Fruit fly (Drosophila melanogaster) whole organism, prepupa: ENCODE data around the gene TP53INP.

Experiments
- CG10669 ChIP-seq: fragments of 200-800 bp; sonication (Bioruptor generic); optimal IDR thresholded peaks from 3 replicates; lab custom pipeline; 2018; ENCODE audit warnings: missing biosample characterization, mild to moderate bottlenecking, missing genetic modification characterization, moderate library complexity
- CG11294 ChIP-seq: fragments of 200-800 bp; sonication (Bioruptor generic); IDR thresholded peaks from 2 replicates; pipeline ENCODE4 v1.3.6; 2022; ENCODE audit warnings: missing biosample characterization, missing genetic modification characterization
- CG11902 ChIP-seq: fragments of 200-800 bp; sonication (Bioruptor generic); optimal IDR thresholded peaks from 3 replicates; lab custom pipeline; 2016; ENCODE audit warnings: missing biosample characterization, missing genetic modification characterization
- CG1621 ChIP-seq: fragments of 200-800 bp; sonication (Bioruptor generic); optimal IDR thresholded peaks from 3 replicates; lab custom pipeline; 2018; ENCODE audit warnings: missing biosample characterization, mild to moderate bottlenecking, missing genetic modification characterization
- CG16779 ChIP-seq: fragments of 200-800 bp; sonication (Bioruptor generic); optimal IDR thresholded peaks from 3 replicates; lab custom pipeline; 2017; ENCODE audit warnings: missing biosample characterization, mild to moderate bottlenecking, missing genetic modification characterization
- CG3032 ChIP-seq: fragments of 200-800 bp; optimal IDR thresholded peaks from 2 replicates; lab custom pipeline; 2019; ENCODE audit warnings: missing biosample characterization, mild to moderate bottlenecking, missing genetic modification characterization, moderate library complexity
- CG31627 ChIP-seq: fragments of 200-800 bp; sonication (Bioruptor generic); optimal IDR thresholded peaks from 3 replicates; lab custom pipeline; 2016; ENCODE audit warnings: missing biosample characterization, missing genetic modification characterization
- CG4318 ChIP-seq: fragments of 200-800 bp; sonication (Bioruptor generic); optimal IDR thresholded peaks from 3 replicates; lab custom pipeline; 2017; ENCODE audit warnings: missing biosample characterization, mild to moderate bottlenecking, missing genetic modification characterization
- CG6163 ChIP-seq: fragments of 200-800 bp; sonication (Bioruptor generic); IDR thresholded peaks from 3 replicates; pipeline ENCODE4 v1.3.6; 2022; ENCODE audit warnings: missing biosample characterization, missing genetic modification characterization
- CG6276 ChIP-seq: fragments of 200-800 bp; sonication (Bioruptor generic); optimal IDR thresholded peaks from 2 replicates; lab custom pipeline; 2017; ENCODE audit warnings: missing biosample characterization, mild to moderate bottlenecking, missing genetic modification characterization
- CG6792 ChIP-seq: fragments of 200-800 bp; sonication (Bioruptor generic); optimal IDR thresholded peaks from 3 replicates; lab custom pipeline; 2016; ENCODE audit warnings: missing biosample characterization, missing genetic modification characterization
- CG6854 ChIP-seq: fragments of 200-800 bp; sonication (Bioruptor generic); optimal IDR thresholded peaks from 2 replicates; lab custom pipeline; 2017; ENCODE audit warnings: missing biosample characterization, mild to moderate bottlenecking, missing genetic modification characterization
- CG8119 ChIP-seq: fragments of 200-800 bp; sonication (Bioruptor generic); IDR thresholded peaks from 3 replicates; pipeline ENCODE4 v1.3.6; 2022; ENCODE audit warnings: missing biosample characterization, missing genetic modification characterization
- CG8632 ChIP-seq: fragments of 200-800 bp; sonication (Bioruptor generic); optimal IDR thresholded peaks from 3 replicates; lab custom pipeline; 2016; ENCODE audit warnings: missing biosample characterization, missing genetic modification characterization
- Eip78C ChIP-seq: fragments of 200-800 bp; sonication (Bioruptor generic); peaks from one replicate; lab custom pipeline; 2016; ENCODE audit warnings: missing biosample characterization, missing genetic modification characterization
- Eip93F ChIP-seq: fragments of 200-800 bp; sonication (Bioruptor generic); optimal IDR thresholded peaks from 2 replicates; lab custom pipeline; 2016; ENCODE audit warnings: missing biosample characterization, mild to moderate bottlenecking, missing genetic modification characterization
- Ets21C ChIP-seq: fragments of 200-800 bp; sonication (Bioruptor generic); optimal IDR thresholded peaks from 3 replicates; lab custom pipeline; 2016; ENCODE audit warnings: missing biosample characterization, missing genetic modification characterization
- Ets96B ChIP-seq: fragments of 200-800 bp; optimal IDR thresholded peaks from 2 replicates; lab custom pipeline; 2019; ENCODE audit warnings: missing biosample characterization, mild to moderate bottlenecking, missing genetic modification characterization, moderate library complexity
- Gug ChIP-seq: fragments of 200-800 bp; sonication (Bioruptor generic); IDR thresholded peaks from 2 replicates; pipeline ENCODE4 v1.3.6; 2022; ENCODE audit warnings: missing biosample characterization, missing genetic modification characterization
- Hr38 ChIP-seq: sonication (Bioruptor generic); optimal IDR thresholded peaks from 2 replicates; lab custom pipeline; 2016; ENCODE audit warnings: missing biosample characterization, missing genetic modification characterization
- Hr39 ChIP-seq: fragments of 200-800 bp; sonication (Bioruptor generic); optimal IDR thresholded peaks from 2 replicates; lab custom pipeline; 2016; ENCODE audit warnings: missing biosample characterization, missing genetic modification characterization
- Met ChIP-seq: fragments of 200-800 bp; sonication (Bioruptor generic); optimal IDR thresholded peaks from 3 replicates; lab custom pipeline; 2016; ENCODE audit warnings: missing biosample characterization, missing genetic modification characterization
- OdsH ChIP-seq: fragments of 200-800 bp; sonication (Bioruptor generic); optimal IDR thresholded peaks from 3 replicates; lab custom pipeline; 2016; ENCODE audit warnings: missing biosample characterization, missing genetic modification characterization
- Sox102F ChIP-seq: fragments of 200-800 bp; sonication (Bioruptor generic); optimal IDR thresholded peaks from 2 replicates; lab custom pipeline; 2016; ENCODE audit warnings: missing biosample characterization, mild to moderate bottlenecking, missing genetic modification characterization
- Sox15 ChIP-seq: fragments of 200-800 bp; sonication (Bioruptor generic); optimal IDR thresholded peaks from 3 replicates; lab custom pipeline; 2016; ENCODE audit warnings: missing biosample characterization, missing genetic modification characterization
- achi ChIP-seq: fragments of 200-800 bp; sonication (Bioruptor generic); optimal IDR thresholded peaks from 3 replicates; lab custom pipeline; 2016; ENCODE audit warnings: missing biosample characterization, missing genetic modification characterization
- acj6 ChIP-seq: fragments of 200-800 bp; sonication (Bioruptor generic); optimal IDR thresholded peaks from 3 replicates; lab custom pipeline; 2016; ENCODE audit warnings: missing biosample characterization, missing genetic modification characterization
- cyc ChIP-seq: fragments of 200-800 bp; sonication (Bioruptor generic); optimal IDR thresholded peaks from 3 replicates; lab custom pipeline; 2016; ENCODE audit warnings: missing biosample characterization, missing genetic modification characterization
- dac ChIP-seq: fragments of 200-800 bp; sonication (Bioruptor generic); optimal IDR thresholded peaks from 2 replicates; lab custom pipeline; 2017; ENCODE audit warnings: missing biosample characterization, mild to moderate bottlenecking, missing genetic modification characterization
- dsx ChIP-seq: fragments of 200-800 bp; optimal IDR thresholded peaks from 3 replicates; lab custom pipeline; 2019; ENCODE audit warnings: missing biosample characterization, mild to moderate bottlenecking, missing genetic modification characterization, moderate library complexity; ENCODE audit not compliant: poor library complexity, severe bottlenecking
- esn ChIP-seq: fragments of 200-800 bp; sonication (Bioruptor generic); optimal IDR thresholded peaks from 2 replicates; lab custom pipeline; 2016; ENCODE audit warnings: missing biosample characterization, mild to moderate bottlenecking, missing genetic modification characterization, moderate library complexity
- fd59A ChIP-seq: fragments of 200-800 bp; sonication (Bioruptor generic); optimal IDR thresholded peaks from 2 replicates; lab custom pipeline; 2017; ENCODE audit warnings: missing biosample characterization, mild to moderate bottlenecking, missing genetic modification characterization, missing genetic modification reagents
- fd85E ChIP-seq: fragments of 200-800 bp; sonication (Bioruptor generic); optimal IDR thresholded peaks from 3 replicates; lab custom pipeline; 2016; ENCODE audit warnings: missing biosample characterization, missing genetic modification characterization
- fkh ChIP-seq: fragments of 200-800 bp; sonication (Bioruptor generic); optimal IDR thresholded peaks from 3 replicates; lab custom pipeline; 2017; ENCODE audit warnings: missing biosample characterization, mild to moderate bottlenecking, missing genetic modification characterization, moderate library complexity
- lz ChIP-seq: fragments of 200-800 bp; sonication (Bioruptor generic); optimal IDR thresholded peaks from 3 replicates; lab custom pipeline; 2016; ENCODE audit warnings: missing biosample characterization, missing genetic modification characterization
- pdm3 ChIP-seq: fragments of 200-800 bp; sonication (Bioruptor generic); optimal IDR thresholded peaks from 3 replicates; lab custom pipeline; 2016; ENCODE audit warnings: missing biosample characterization, missing genetic modification characterization
- salr ChIP-seq, 2 experiments: fragments of 200-800 bp; sonication (Bioruptor generic); optimal IDR thresholded peaks; 3 replicates each; lab custom pipeline; 2016 to 2018; ENCODE audit warnings: missing biosample characterization in 2 of 2, missing genetic modification characterization in 2 of 2, mild to moderate bottlenecking in 1 of 2
- spab ChIP-seq: fragments of 200-800 bp; sonication (Bioruptor generic); optimal IDR thresholded peaks from 2 replicates; lab custom pipeline; 2017; ENCODE audit warnings: missing biosample characterization, mild to moderate bottlenecking, missing genetic modification characterization, missing genetic modification reagents
- ss ChIP-seq, 2 experiments: fragments of 200-800 bp; sonication (Bioruptor generic); optimal IDR thresholded peaks; 2 replicates in 1 of 2; 3 replicates in 1 of 2; lab custom pipeline; 2017 to 2018; ENCODE audit warnings: mild to moderate bottlenecking in 2 of 2, missing biosample characterization in 2 of 2, missing genetic modification characterization in 2 of 2, moderate library complexity in 1 of 2
- svp ChIP-seq: fragments of 200-800 bp; sonication (Bioruptor generic); peaks from one replicate; lab custom pipeline; 2016; ENCODE audit warnings: missing biosample characterization, missing genetic modification characterization
- vri ChIP-seq: fragments of 200-800 bp; sonication (Bioruptor generic); optimal IDR thresholded peaks from 3 replicates; lab custom pipeline; 2016; ENCODE audit warnings: missing biosample characterization, mild to moderate bottlenecking, missing genetic modification characterization

TP53INP gene

dm6 chr3L:4363887-4364794, 42.6 kb upstream of the TP53INP start, which contains the start of the genes Cip4 and mRpS6 (continued):
- TF ChIP-seq CG3032 (tag; lab: Kevin White, UChicago) (peak; percentile 31), CG4318 (GFP tag; lab: Kevin White, UChicago) (peak; percentile 72), achi (GFP tag; lab: Kevin White, UChicago) (peak; percentile 81), vri (peak; percentile 66), CG16779 (tag; lab: Kevin White, UChicago) (peak; percentile 39), Eip78C (GFP tag; lab: Kevin White, UChicago) (peak; percentile 92), fd85E (GFP tag; lab: Kevin White, UChicago) (no peak), dsx (GFP tag; lab: Kevin White, UChicago) (peak; percentile 70), esn (GFP tag; lab: Kevin White, UChicago) (peak; percentile 85), acj6 (peak; percentile 87), Met (GFP tag; lab: Kevin White, UChicago) (peak; percentile 81), CG31627 (peak; percentile 80), CG1621 (tag; lab: Kevin White, UChicago) (no peak), CG11902 (GFP tag; lab: Kevin White, UChicago) (no peak), Ets21C (GFP tag; lab: Kevin White, UChicago) (peak; percentile 71), salr (GFP tag; optimal IDR thresholded peaks at IDR 0.05; lab: Kevin White, UChicago) (peak; percentile 49 to 79), Hr38 (GFP tag; lab: Kevin White, UChicago) (no peak), Gug (GFP tag; lab: Robert Waterston, UW) (peak; percentile 40; the same call in 1 of the 2 replicates), CG8632 (peak; percentile 79), pdm3 (GFP tag; lab: Kevin White, UChicago) (peak; percentile 86), Sox102F (no peak), CG6854 (GFP tag; lab: Kevin White, UChicago) (peak; percentile 54), cyc (GFP tag; lab: Kevin White, UChicago) (no peak), CG8119 (peak; percentile 66; the same call in 2 of the 3 replicates), CG6163 (peak; percentile 83), Ets96B (no peak), Sox15 (GFP tag; lab: Kevin White, UChicago) (peak; percentile 77), Hr39 (GFP tag; lab: Kevin White, UChicago) (peak; percentile 76), dac (peak; percentile 39), Eip93F (GFP tag; lab: Kevin White, UChicago) (peak; percentile 30)

- peak; percentile 73 for TF ChIP-seq vri
- no peak for TF ChIP-seq CG6854 (GFP tag; lab: Kevin White, UChicago)
Measured at dm6 chr3L:4365197-4365596, 41.5 kb upstream of the TP53INP start, which contains the start of gene CG33514. Gene CG33514, plus strand, starts transcription at chr3L:4365434.

dm6 chr3L:4367339-4367738, 39.4 kb upstream of the TP53INP start, which contains the start of gene CG11342:
Gene CG11342, minus strand, starts transcription at chr3L:4367458.
- TF ChIP-seq lz (GFP tag; lab: Kevin White, UChicago) (peak; percentile 13), spab (GFP tag; lab: Kevin White, UChicago) (no peak), Hr39 (GFP tag; lab: Kevin White, UChicago) (no peak), CG10669 (GFP tag; lab: Kevin White, UChicago) (no peak), CG6792 (GFP tag; lab: Kevin White, UChicago) (no peak), fd59A (GFP tag; lab: Kevin White, UChicago) (no peak), CG11294 (GFP tag; lab: Robert Waterston, UW) (no peak), Eip93F (GFP tag; lab: Kevin White, UChicago) (no peak), Sox102F (no peak), CG1621 (tag; lab: Kevin White, UChicago) (no peak), ss (GFP tag; optimal IDR thresholded peaks at IDR 0.05; lab: Kevin White, UChicago) (no peak), CG6276 (GFP tag; lab: Kevin White, UChicago) (no peak), dsx (GFP tag; lab: Kevin White, UChicago) (no peak), esn (GFP tag; lab: Kevin White, UChicago) (peak; percentile 41), dac (no peak), svp (GFP tag; lab: Kevin White, UChicago) (no peak), CG4318 (GFP tag; lab: Kevin White, UChicago) (no peak), fkh (GFP tag; lab: Kevin White, UChicago) (peak; percentile 78), OdsH (GFP tag; lab: Kevin White, UChicago) (no peak), achi (GFP tag; lab: Kevin White, UChicago) (peak; percentile 23), fd85E (GFP tag; lab: Kevin White, UChicago) (no peak)
